Worm (Caenorhabditis elegans): ENCODE data around the gene C33F10.14.

ce11 chrII:4797071-4797470 is at the start of gene C33F10.14:
- TF ChIP-seq tbx-11 (GFP tag; IDR thresholded peaks at IDR 0.05) = no peak
- TF ChIP-seq sea-1 (GFP tag; conservative IDR thresholded peaks at IDR 0.05) = no peak
- no peak for TF ChIP-seq hmg-4 (GFP tag; optimal IDR thresholded peaks at IDR 0.05)
- TF ChIP-seq ama-1 (optimal IDR thresholded peaks at IDR 0.05) = no peak
- no peak for TF ChIP-seq pes-1 (GFP tag; IDR thresholded peaks at IDR 0.05)
- TF ChIP-seq ceh-36 (tag; optimal IDR thresholded peaks at IDR 0.05) = no peak
- TF ChIP-seq aly-1 (tag; optimal IDR thresholded peaks at IDR 0.05) = no peak
- no peak for TF ChIP-seq F13C5.2 (tag; optimal IDR thresholded peaks at IDR 0.05)
- TF ChIP-seq tbx-37 (GFP tag; conservative IDR thresholded peaks at IDR 0.05) = no peak
- no peak for TF ChIP-seq B0310.2 (tag; optimal IDR thresholded peaks at IDR 0.05)

All from whole organism, early embryonic.